Fruit fly (Drosophila melanogaster): ENCODE measurements around the gene skd.
A peak's percentile ranks its signal among the peaks of the same experiment; 100 is the strongest.

Gene skd

DNA sequence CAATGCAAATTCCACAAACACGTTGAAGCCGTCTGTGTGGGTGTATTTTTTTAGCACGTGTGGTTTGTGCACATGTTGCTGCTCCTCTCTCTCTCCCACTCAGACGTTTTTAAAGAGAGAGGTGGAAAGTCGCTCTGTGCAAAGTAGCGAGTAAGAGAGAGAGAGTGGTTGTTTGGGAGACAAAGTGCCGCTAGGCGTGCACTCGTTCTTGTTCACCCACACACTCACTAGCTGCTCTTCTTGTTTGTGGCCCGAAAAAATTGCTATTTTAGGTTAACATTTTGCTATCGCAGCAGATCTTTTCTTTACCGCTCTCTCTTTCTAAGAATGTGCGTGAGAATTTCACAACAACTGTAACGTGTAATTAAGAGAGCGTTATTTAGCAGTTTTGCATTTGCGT lies 18.3 kb downstream of the skd start:
- TF ChIP-seq Sp1 (GFP tag; optimal IDR thresholded peaks at IDR 0.05): no peak
- peak; percentile 94 for TF ChIP-seq Dif (GFP tag; optimal IDR thresholded peaks at IDR 0.05; ENCODE audit: partially characterized antibody)
- peak; percentile 58 for TF ChIP-seq Vsx2 (GFP tag; optimal IDR thresholded peaks at IDR 0.05; ENCODE audit: partially characterized antibody)
- TF ChIP-seq brk (GFP tag; optimal IDR thresholded peaks at IDR 0.05): no peak
- no peak for TF ChIP-seq CG32264 (GFP tag; optimal IDR thresholded peaks at IDR 0.05)
- no peak for TF ChIP-seq CrebA (GFP tag; optimal IDR thresholded peaks at IDR 0.05; ENCODE audit: borderline replicate concordance)
- TF ChIP-seq foxo (GFP tag; optimal IDR thresholded peaks at IDR 0.05): no peak
- TF ChIP-seq fru (GFP tag; optimal IDR thresholded peaks at IDR 0.05): no peak
- no peak for TF ChIP-seq Hr78 (GFP tag; optimal IDR thresholded peaks at IDR 0.05)
- no peak for TF ChIP-seq Rel (GFP tag; optimal IDR thresholded peaks at IDR 0.05)
- peak; percentile 11 for TF ChIP-seq Rel (tag; optimal IDR thresholded peaks at IDR 0.05)
- no peak for TF ChIP-seq dmrt93B (GFP tag; optimal IDR thresholded peaks at IDR 0.05)
- TF ChIP-seq lola (GFP tag; optimal IDR thresholded peaks at IDR 0.05): no peak
- TF ChIP-seq dl (GFP tag; optimal IDR thresholded peaks at IDR 0.05; ENCODE audit: insufficient read depth in 1 of 2, partially characterized antibody in 2 of 2): peak; percentile 84 to 94

DNA sequence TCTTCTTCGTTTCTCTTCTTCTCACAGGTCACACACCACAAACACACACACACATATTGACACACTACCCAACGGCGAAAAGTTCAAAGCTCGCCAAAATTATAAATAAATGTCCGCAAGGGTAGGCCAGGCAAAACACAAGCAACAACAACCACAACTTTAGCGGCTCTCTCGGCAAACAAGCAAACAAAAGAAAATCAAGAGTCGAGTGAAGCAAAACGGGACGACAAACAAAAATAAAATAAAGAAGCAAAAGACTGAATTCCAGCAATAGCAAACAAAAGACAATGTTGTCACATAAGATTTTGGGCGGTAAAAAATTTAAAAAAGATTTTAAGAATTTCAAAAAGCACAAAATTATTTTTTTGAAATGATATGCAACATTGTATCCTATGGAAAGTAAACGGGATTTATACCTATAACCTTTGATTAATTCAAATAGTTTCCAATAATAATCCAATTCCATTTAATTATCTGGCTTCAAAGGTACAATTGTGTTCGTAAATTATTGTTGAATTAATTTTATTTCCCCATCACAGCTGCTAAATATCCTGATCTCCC lies 18.9 kb downstream of the skd start:
- peak; percentile 26 for TF ChIP-seq ey (GFP tag; optimal IDR thresholded peaks at IDR 0.05)
- TF ChIP-seq OdsH (GFP tag; optimal IDR thresholded peaks at IDR 0.05): no peak
- TF ChIP-seq psq (GFP tag; optimal IDR thresholded peaks at IDR 0.05): peak; percentile 49
- peak; percentile 24 for TF ChIP-seq woc (GFP tag; optimal IDR thresholded peaks at IDR 0.05)

DNA sequence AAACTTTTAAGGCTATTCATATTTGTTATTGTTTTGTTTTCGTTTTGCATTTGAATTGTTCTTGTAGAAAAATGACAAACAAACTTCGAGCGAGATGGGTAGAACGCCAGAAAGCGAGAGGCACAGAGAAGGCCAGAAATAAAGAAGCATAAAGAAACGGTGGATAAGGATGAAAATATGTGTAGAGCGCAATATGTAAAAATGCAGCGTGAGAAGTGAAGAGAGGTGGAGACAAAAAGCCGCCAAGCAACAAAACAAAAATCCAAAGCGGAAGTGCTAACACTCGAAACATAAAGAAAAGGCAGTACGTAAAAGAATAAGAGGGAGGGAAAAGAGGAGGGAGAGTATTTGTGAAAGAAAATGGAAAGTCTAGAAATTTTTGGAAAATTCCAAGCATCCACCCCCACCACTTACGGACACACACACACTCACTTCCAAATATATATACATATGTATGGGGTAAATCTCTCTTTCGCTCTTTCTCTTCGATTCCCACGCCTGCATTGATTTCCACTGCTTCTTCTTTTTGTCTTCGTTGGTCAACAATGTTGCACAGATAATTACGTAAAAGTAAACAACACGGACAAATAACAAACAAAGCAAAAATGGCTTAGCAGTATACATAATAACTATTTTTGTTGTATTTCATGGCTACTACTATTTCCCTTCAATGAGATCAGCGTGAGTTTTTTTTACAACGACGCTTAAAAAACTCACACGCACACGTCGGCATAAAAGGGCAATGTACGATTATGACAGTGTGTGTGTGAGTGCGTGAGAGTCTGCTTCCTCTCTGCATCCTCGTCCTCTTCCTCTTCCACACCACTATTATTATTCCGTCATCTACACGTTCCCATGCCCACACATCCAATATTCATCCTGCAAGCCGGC lies 19.6 kb downstream of the skd start:
- TF ChIP-seq psq (GFP tag; optimal IDR thresholded peaks at IDR 0.05) (peak; percentile 83), tai (GFP tag; optimal IDR thresholded peaks at IDR 0.05) (no peak)

DNA sequence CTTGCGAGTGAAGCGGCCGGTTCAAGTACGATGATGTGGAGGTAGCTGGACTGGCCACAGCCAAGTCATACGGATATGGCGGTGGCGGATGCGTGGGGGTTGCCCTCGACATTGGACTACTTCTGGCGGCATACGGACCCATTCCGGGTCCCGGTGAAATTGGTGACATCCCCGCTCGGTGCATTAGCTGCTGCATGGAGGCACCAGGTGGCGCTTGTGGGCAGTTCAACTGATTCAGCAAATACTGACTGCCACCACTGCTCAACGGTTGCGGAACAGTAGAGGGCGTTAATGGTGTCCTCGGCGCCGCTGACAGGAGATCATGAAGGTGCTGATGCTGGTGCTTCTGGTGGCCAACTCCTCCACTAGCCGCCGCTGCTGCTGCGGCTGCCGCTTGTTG lies 27.6 kb downstream of the skd start:
- no peak for TF ChIP-seq Myc (optimal IDR thresholded peaks at IDR 0.05)

DNA sequence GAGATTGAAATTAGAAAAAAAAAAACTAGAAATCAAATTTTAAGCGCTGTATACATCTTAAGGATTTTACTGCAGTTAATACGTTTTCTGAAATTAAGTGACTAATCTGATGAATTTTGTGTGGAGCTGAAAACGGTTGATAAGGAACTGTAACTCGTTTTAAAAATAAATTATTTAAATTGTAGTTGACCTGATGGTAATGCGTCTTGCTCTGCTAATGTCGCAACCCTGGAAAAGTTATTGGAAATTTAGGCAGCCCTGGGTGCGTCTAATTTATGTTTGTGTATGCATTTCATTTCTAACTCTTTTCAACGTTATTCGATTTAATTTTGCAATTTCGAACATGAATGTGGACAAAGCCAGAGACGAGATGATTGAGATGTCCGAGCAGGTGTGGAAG lies 35.9 kb downstream of the skd start, which contains the start of gene CG12984:
Gene CG12984 (plus strand): TSS at position 301 of the 400 bp plus-strand sequence.
- TF ChIP-seq OdsH (GFP tag; optimal IDR thresholded peaks at IDR 0.05) (no peak), h (GFP tag; optimal IDR thresholded peaks at IDR 0.05) (no peak), Myc (optimal IDR thresholded peaks at IDR 0.05) (no peak), CG32264 (GFP tag; optimal IDR thresholded peaks at IDR 0.05) (no peak), Hr78 (GFP tag; optimal IDR thresholded peaks at IDR 0.05) (no peak), sage (GFP tag; optimal IDR thresholded peaks at IDR 0.05) (no peak), tai (GFP tag; optimal IDR thresholded peaks at IDR 0.05) (no peak), Mio (GFP tag; optimal IDR thresholded peaks at IDR 0.05) (no peak), dsf (GFP tag; optimal IDR thresholded peaks at IDR 0.05; ENCODE audit: borderline replicate concordance) (no peak), Dif (GFP tag; optimal IDR thresholded peaks at IDR 0.05; ENCODE audit: partially characterized antibody) (no peak), N (GFP tag; optimal IDR thresholded peaks at IDR 0.05) (no peak), GATAd (GFP tag; optimal IDR thresholded peaks at IDR 0.05) (no peak), jim (GFP tag; optimal IDR thresholded peaks at IDR 0.05) (no peak), dmrt93B (GFP tag; optimal IDR thresholded peaks at IDR 0.05) (no peak), foxo (GFP tag; optimal IDR thresholded peaks at IDR 0.05) (no peak), Hr83 (GFP tag; optimal IDR thresholded peaks at IDR 0.05; ENCODE audit: poor library complexity, severe bottlenecking) (no peak), pan (optimal IDR thresholded peaks at IDR 0.05) (no peak)

DNA sequence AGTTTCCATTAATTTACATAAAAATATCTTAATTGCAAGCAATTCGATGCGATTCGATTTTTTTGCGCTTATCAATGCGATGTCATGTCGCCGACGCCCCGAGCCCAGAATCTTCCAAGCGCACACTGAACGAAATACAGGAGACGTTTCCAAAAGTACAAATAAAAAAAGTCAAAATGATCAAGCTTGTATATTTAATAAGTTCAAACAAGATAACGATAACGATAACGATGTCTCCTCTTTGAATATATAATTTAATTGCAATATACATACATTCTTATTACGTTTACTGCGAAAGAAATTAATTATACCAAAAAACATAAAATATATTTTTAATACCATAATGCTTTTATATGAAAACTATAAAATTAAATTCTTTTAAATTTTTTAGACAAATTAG lies 37.0 kb downstream of the skd start:
- TF ChIP-seq Jra (GFP tag; optimal IDR thresholded peaks at IDR 0.05) (no peak), Rel (GFP tag; optimal IDR thresholded peaks at IDR 0.05) (no peak), Rel (tag; optimal IDR thresholded peaks at IDR 0.05) (no peak), CrebA (GFP tag; optimal IDR thresholded peaks at IDR 0.05; ENCODE audit: borderline replicate concordance) (no peak), GATAd (GFP tag; optimal IDR thresholded peaks at IDR 0.05) (no peak), sv (GFP tag; optimal IDR thresholded peaks at IDR 0.05) (no peak), sage (GFP tag; optimal IDR thresholded peaks at IDR 0.05) (no peak), woc (GFP tag; optimal IDR thresholded peaks at IDR 0.05) (no peak), Hnf4 (GFP tag; optimal IDR thresholded peaks at IDR 0.05) (no peak), Dif (GFP tag; optimal IDR thresholded peaks at IDR 0.05; ENCODE audit: partially characterized antibody) (no peak), h (GFP tag; optimal IDR thresholded peaks at IDR 0.05) (no peak), Abd-B (GFP tag; optimal IDR thresholded peaks at IDR 0.05) (no peak), dmrt93B (GFP tag; optimal IDR thresholded peaks at IDR 0.05) (no peak), Myc (optimal IDR thresholded peaks at IDR 0.05) (no peak), HLH106 (tag; optimal IDR thresholded peaks at IDR 0.05) (peak; percentile 44), Sp1 (GFP tag; optimal IDR thresholded peaks at IDR 0.05) (peak; percentile 49), jim (GFP tag; optimal IDR thresholded peaks at IDR 0.05) (no peak), lola (GFP tag; optimal IDR thresholded peaks at IDR 0.05) (no peak), dl (GFP tag; optimal IDR thresholded peaks at IDR 0.05; ENCODE audit: insufficient read depth in 1 of 2, partially characterized antibody in 2 of 2) (no peak), CG9705 (GFP tag; optimal IDR thresholded peaks at IDR 0.05) (no peak), Hr78 (GFP tag; optimal IDR thresholded peaks at IDR 0.05) (no peak), OdsH (GFP tag; optimal IDR thresholded peaks at IDR 0.05) (peak; percentile 38), Dfd (GFP tag; optimal IDR thresholded peaks at IDR 0.05) (no peak), fru (GFP tag; optimal IDR thresholded peaks at IDR 0.05) (no peak)
